ENCODE assay signal across 5 fruit fly cellular contexts in the genomic region with DNA sequence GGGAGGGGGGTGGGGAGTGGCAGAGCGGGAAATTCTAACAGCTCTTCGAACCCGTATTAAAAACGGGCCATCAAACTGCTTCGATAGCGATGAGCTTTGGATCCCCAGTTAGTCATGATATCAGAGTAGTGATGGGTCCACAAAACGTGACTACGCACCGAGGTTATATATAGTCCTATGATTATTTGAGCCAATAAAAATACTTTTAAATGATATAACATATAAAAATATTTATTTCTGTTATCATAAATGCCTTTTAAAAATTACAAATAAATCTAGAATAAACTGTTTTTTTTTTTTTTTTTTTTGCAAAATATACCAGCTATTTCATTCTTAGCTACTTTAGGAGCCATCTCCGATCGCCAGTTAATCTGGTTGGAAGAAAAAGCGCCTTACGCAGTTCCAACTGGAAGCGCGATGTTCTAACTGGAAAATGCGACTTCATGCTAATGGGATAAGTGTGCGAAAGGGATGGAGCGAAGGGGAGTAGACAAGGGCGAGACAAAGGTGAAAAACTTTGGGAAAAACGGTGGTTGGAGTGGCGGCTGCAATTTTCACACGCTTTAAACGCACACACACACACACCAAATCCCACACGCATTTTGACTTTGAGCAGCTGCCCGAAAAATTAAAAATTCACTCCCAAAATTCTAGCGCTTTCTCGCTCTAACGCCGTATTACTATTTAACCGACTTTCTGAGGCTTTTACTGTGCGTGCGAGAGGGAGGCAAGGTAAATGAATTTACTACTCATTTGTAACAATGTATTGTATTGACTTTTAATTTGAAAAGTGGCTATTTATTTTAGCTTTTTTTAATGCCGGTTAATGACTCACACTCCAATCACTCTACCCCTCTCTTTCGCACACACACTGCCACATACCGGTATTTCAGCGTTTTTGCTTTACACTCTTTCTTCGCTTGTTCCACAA.
TF ChIP-seq lines count a peak whose summit lies in the region.

No protein-coding gene starts in this region.

- no peak for TF ChIP-seq CTCF in whole organism, embryonic (GFP tag; optimal IDR thresholded peaks at IDR 0.05; lab: Kevin White, UChicago)

TF ChIP-seq in whole organism, adult, 20 proteins besides CTCF, POLR2A, EP300 and RAD21 (continues in another document):
- TF ChIP-seq kay (GFP tag; lab: Kevin White, UChicago; ENCODE audit: borderline replicate concordance) (peak; percentile 3), Clk (GFP tag; optimal IDR thresholded peaks at IDR 0.05; lab: Kevin White, UChicago) (no peak), CG14711 (tag; optimal IDR thresholded peaks at IDR 0.05; lab: Kevin White, UChicago) (no peak), ovo (GFP tag; optimal IDR thresholded peaks at IDR 0.05; lab: Kevin White, UChicago) (peak; percentile 34), Crg-1 (GFP tag; optimal IDR thresholded peaks at IDR 0.05; lab: Kevin White, UChicago) (no peak), CG11617 (GFP tag; optimal IDR thresholded peaks at IDR 0.05; lab: Kevin White, UChicago) (no peak), Hr96 (GFP tag; optimal IDR thresholded peaks at IDR 0.05; lab: Kevin White, UChicago) (no peak), cnc (optimal IDR thresholded peaks at IDR 0.05; lab: Kevin White, UChicago) (no peak), bab1 (GFP tag; optimal IDR thresholded peaks at IDR 0.05; lab: Kevin White, UChicago) (no peak), CG7101 (tag; optimal IDR thresholded peaks at IDR 0.05; lab: Kevin White, UChicago) (peak; percentile 60), pad (GFP tag; optimal IDR thresholded peaks at IDR 0.05; lab: Kevin White, UChicago) (peak; percentile 51), Mnt (GFP tag; optimal IDR thresholded peaks at IDR 0.05; lab: Kevin White, UChicago) (no peak), cic (GFP tag; optimal IDR thresholded peaks at IDR 0.05; lab: Kevin White, UChicago) (no peak), CG7045 (GFP tag; optimal IDR thresholded peaks at IDR 0.05; lab: Kevin White, UChicago) (no peak), tj (GFP tag; optimal IDR thresholded peaks at IDR 0.05; lab: Kevin White, UChicago) (no peak), CG12768 (GFP tag; optimal IDR thresholded peaks at IDR 0.05; lab: Kevin White, UChicago) (no peak)

TF ChIP-seq in whole organism, embryonic, 481 proteins besides CTCF, POLR2A, EP300 and RAD21 (continues in another document):
- TF ChIP-seq pan (optimal IDR thresholded peaks at IDR 0.05; lab: Kevin White, UChicago) (no peak), pan (GFP tag; optimal IDR thresholded peaks at IDR 0.05 in 1 of 2, IDR thresholded peaks at IDR 0.05 in 1 of 2) (peak in 1 of 2 experiments; percentile 7), lbe (GFP tag; optimal IDR thresholded peaks at IDR 0.05; lab: Kevin White, UChicago) (peak; percentile 14), insv (GFP tag; optimal IDR thresholded peaks at IDR 0.05; lab: Kevin White, UChicago) (peak; percentile 88 to 96), CG2712 (tag; optimal IDR thresholded peaks at IDR 0.05; lab: Kevin White, UChicago) (peak; percentile 45), bcd (GFP tag; optimal IDR thresholded peaks at IDR 0.05; lab: Kevin White, UChicago) (peak; percentile 7), CG1602 (GFP tag; optimal IDR thresholded peaks at IDR 0.05; lab: Kevin White, UChicago) (no peak), kay (GFP tag; optimal IDR thresholded peaks at IDR 0.05; lab: Kevin White, UChicago) (peak; percentile 45), CG12104 (GFP tag; optimal IDR thresholded peaks at IDR 0.05; lab: Kevin White, UChicago) (peak; percentile 10), CG18262 (tag; optimal IDR thresholded peaks at IDR 0.05; lab: Kevin White, UChicago) (peak; percentile 33), Sry-β (GFP tag; optimal IDR thresholded peaks at IDR 0.05; lab: Kevin White, UChicago) (peak; percentile 85), oc (tag; optimal IDR thresholded peaks at IDR 0.05; lab: Kevin White, UChicago) (peak; percentile 37), CG15601 (tag; optimal IDR thresholded peaks at IDR 0.05; lab: Kevin White, UChicago) (peak; percentile 14), Rfx (GFP tag; IDR thresholded peaks at IDR 0.05; lab: Robert Waterston, UW) (0 out of 2 replicates have a peak, but pooled peaks have one; percentile 20), ATbp (GFP tag; optimal IDR thresholded peaks at IDR 0.05; lab: Kevin White, UChicago) (peak; percentile 9), zfh2 (GFP tag; optimal IDR thresholded peaks at IDR 0.05; lab: Kevin White, UChicago) (no peak)

TF ChIP-seq in whole organism, prepupa, 60 proteins besides CTCF, POLR2A, EP300 and RAD21 (continues in another document):
- no peak for TF ChIP-seq Smox (GFP tag; optimal IDR thresholded peaks at IDR 0.05; lab: Kevin White, UChicago)
- no peak for TF ChIP-seq Hr38 (GFP tag; optimal IDR thresholded peaks at IDR 0.05; lab: Kevin White, UChicago)
- TF ChIP-seq CG32006 (GFP tag; optimal IDR thresholded peaks at IDR 0.05; lab: Kevin White, UChicago): peak; percentile 48
- peak; percentile 45; the same call in 1 of the 3 replicates for TF ChIP-seq CG8119 (GFP tag; IDR thresholded peaks at IDR 0.05; lab: Robert Waterston, UW)
- TF ChIP-seq salr (GFP tag; optimal IDR thresholded peaks at IDR 0.05; lab: Kevin White, UChicago): no peak
- no peak for TF ChIP-seq net (GFP tag; optimal IDR thresholded peaks at IDR 0.05; lab: Kevin White, UChicago)
- no peak for TF ChIP-seq CG11762 (GFP tag; optimal IDR thresholded peaks at IDR 0.05; lab: Kevin White, UChicago; ENCODE audit: insufficient read depth)
- no peak for TF ChIP-seq Gug (GFP tag; IDR thresholded peaks at IDR 0.05; lab: Robert Waterston, UW)
- TF ChIP-seq CG10631 (GFP tag; optimal IDR thresholded peaks at IDR 0.05; lab: Kevin White, UChicago): peak; percentile 37
- peak; percentile 65 for TF ChIP-seq fkh (GFP tag; optimal IDR thresholded peaks at IDR 0.05; lab: Kevin White, UChicago)
- TF ChIP-seq ss (GFP tag; optimal IDR thresholded peaks at IDR 0.05; lab: Kevin White, UChicago): no peak
- TF ChIP-seq CG16779 (tag; optimal IDR thresholded peaks at IDR 0.05; lab: Kevin White, UChicago): no peak
- peak; percentile 61 for TF ChIP-seq CG15336 (GFP tag; IDR thresholded peaks at IDR 0.05; lab: Robert Waterston, UW)
- TF ChIP-seq eg (GFP tag; IDR thresholded peaks at IDR 0.05; lab: Robert Waterston, UW): 0 out of 3 replicates have a peak, but pooled peaks have one; percentile 19
- TF ChIP-seq fd85E (GFP tag; optimal IDR thresholded peaks at IDR 0.05; lab: Kevin White, UChicago): no peak
- no peak for TF ChIP-seq svp (GFP tag; lab: Kevin White, UChicago)
- TF ChIP-seq CG10669 (GFP tag; optimal IDR thresholded peaks at IDR 0.05; lab: Kevin White, UChicago): no peak

TF ChIP-seq in whole organism, pupa, 21 proteins besides CTCF, POLR2A, EP300 and RAD21:
- TF ChIP-seq CG14655 (GFP tag; optimal IDR thresholded peaks at IDR 0.05; lab: Kevin White, UChicago): peak; percentile 58
- no peak for TF ChIP-seq CG34367 (tag; optimal IDR thresholded peaks at IDR 0.05; lab: Kevin White, UChicago)
- TF ChIP-seq Snoo (tag; optimal IDR thresholded peaks at IDR 0.05; lab: Kevin White, UChicago): no peak
- peak; percentile 21 for TF ChIP-seq Pif1B (GFP tag; optimal IDR thresholded peaks at IDR 0.05; lab: Kevin White, UChicago)
- TF ChIP-seq CG8301 (tag; optimal IDR thresholded peaks at IDR 0.05; lab: Kevin White, UChicago): peak; percentile 18

TF ChIP-seq in whole organism, wandering third instar larva, 38 proteins besides CTCF, POLR2A, EP300 and RAD21 (continues in another document):
- no peak for TF ChIP-seq dl (GFP tag; optimal IDR thresholded peaks at IDR 0.05; lab: Kevin White, UChicago; ENCODE audit: insufficient read depth in 1 of 2, partially characterized antibody in 2 of 2)
- no peak for TF ChIP-seq Hr78 (GFP tag; optimal IDR thresholded peaks at IDR 0.05; lab: Kevin White, UChicago)
- no peak for TF ChIP-seq brk (GFP tag; optimal IDR thresholded peaks at IDR 0.05; lab: Kevin White, UChicago)
- no peak for TF ChIP-seq sv (GFP tag; optimal IDR thresholded peaks at IDR 0.05; lab: Kevin White, UChicago)
- no peak for TF ChIP-seq h (GFP tag; optimal IDR thresholded peaks at IDR 0.05; lab: Kevin White, UChicago)
- no peak for TF ChIP-seq OdsH (GFP tag; optimal IDR thresholded peaks at IDR 0.05; lab: Kevin White, UChicago)
- TF ChIP-seq Sp1 (GFP tag; optimal IDR thresholded peaks at IDR 0.05; lab: Kevin White, UChicago): no peak
- TF ChIP-seq psq (GFP tag; optimal IDR thresholded peaks at IDR 0.05; lab: Kevin White, UChicago): no peak
- no peak for TF ChIP-seq sage (GFP tag; optimal IDR thresholded peaks at IDR 0.05; lab: Kevin White, UChicago)
- no peak for TF ChIP-seq Hr83 (GFP tag; optimal IDR thresholded peaks at IDR 0.05; lab: Kevin White, UChicago; ENCODE audit: poor library complexity, severe bottlenecking)
- no peak for TF ChIP-seq Dfd (GFP tag; optimal IDR thresholded peaks at IDR 0.05; lab: Kevin White, UChicago)
- no peak for TF ChIP-seq usp (GFP tag; optimal IDR thresholded peaks at IDR 0.05; lab: Kevin White, UChicago)
- no peak for TF ChIP-seq Hnf4 (GFP tag; optimal IDR thresholded peaks at IDR 0.05; lab: Kevin White, UChicago)
- no peak for TF ChIP-seq Abd-B (GFP tag; optimal IDR thresholded peaks at IDR 0.05; lab: Kevin White, UChicago)
- TF ChIP-seq fru (GFP tag; optimal IDR thresholded peaks at IDR 0.05; lab: Kevin White, UChicago): peak; percentile 7
- TF ChIP-seq CrebA (GFP tag; optimal IDR thresholded peaks at IDR 0.05; lab: Kevin White, UChicago; ENCODE audit: borderline replicate concordance): no peak
- TF ChIP-seq CG32264 (GFP tag; optimal IDR thresholded peaks at IDR 0.05; lab: Kevin White, UChicago): no peak
- TF ChIP-seq Vsx2 (GFP tag; optimal IDR thresholded peaks at IDR 0.05; lab: Kevin White, UChicago; ENCODE audit: partially characterized antibody): no peak
- peak; percentile 47 for TF ChIP-seq HLH106 (tag; optimal IDR thresholded peaks at IDR 0.05; lab: Kevin White, UChicago)
- TF ChIP-seq ey (GFP tag; optimal IDR thresholded peaks at IDR 0.05; lab: Kevin White, UChicago): no peak
- TF ChIP-seq lola (GFP tag; optimal IDR thresholded peaks at IDR 0.05; lab: Kevin White, UChicago): no peak
- TF ChIP-seq dmrt93B (GFP tag; optimal IDR thresholded peaks at IDR 0.05; lab: Kevin White, UChicago): no peak
- TF ChIP-seq Mio (GFP tag; optimal IDR thresholded peaks at IDR 0.05; lab: Kevin White, UChicago): no peak
- TF ChIP-seq CG9705 (GFP tag; optimal IDR thresholded peaks at IDR 0.05; lab: Kevin White, UChicago): no peak
- TF ChIP-seq GATAd (GFP tag; optimal IDR thresholded peaks at IDR 0.05; lab: Kevin White, UChicago): no peak
- peak; percentile 16 for TF ChIP-seq Jra (GFP tag; optimal IDR thresholded peaks at IDR 0.05; lab: Kevin White, UChicago)
- TF ChIP-seq dsf (GFP tag; optimal IDR thresholded peaks at IDR 0.05; lab: Kevin White, UChicago; ENCODE audit: borderline replicate concordance): no peak
- TF ChIP-seq pan (optimal IDR thresholded peaks at IDR 0.05; lab: Kevin White, UChicago): no peak
- no peak for TF ChIP-seq Rel (GFP tag; optimal IDR thresholded peaks at IDR 0.05; lab: Kevin White, UChicago)
- TF ChIP-seq Rel (tag; optimal IDR thresholded peaks at IDR 0.05; lab: Kevin White, UChicago): no peak
- TF ChIP-seq woc (GFP tag; optimal IDR thresholded peaks at IDR 0.05; lab: Kevin White, UChicago): no peak
- peak; percentile 8 for TF ChIP-seq rgr (GFP tag; optimal IDR thresholded peaks at IDR 0.05; lab: Kevin White, UChicago)
